Worm (Caenorhabditis elegans) whole organism, mixed stage, embryonic: ENCODE measurements around the gene glt-1.

Experiments used
- blmp-1 ChIP-seq: fragments of 150-350 bp; optimal IDR thresholded peaks from 2 replicates; lab custom pipeline; 2014; ENCODE audit warnings: missing biosample characterization, missing genetic modification characterization
- ceh-43 ChIP-seq: fragments of 200-800 bp; sonication (Bioruptor generic); optimal IDR thresholded peaks from 2 replicates; lab custom pipeline; 2018; ENCODE audit warnings: mild to moderate bottlenecking, missing genetic modification characterization, moderate library complexity, missing compliant biosample characterization
- ceh-83 ChIP-seq: fragments of 200-800 bp; sonication (Bioruptor generic); optimal IDR thresholded peaks from 2 replicates; lab custom pipeline; 2018; ENCODE audit warnings: mild to moderate bottlenecking, missing genetic modification characterization, missing compliant biosample characterization
- elt-3 ChIP-seq: fragments of 150-350 bp; optimal IDR thresholded peaks from 2 replicates; lab custom pipeline; 2014; ENCODE audit warnings: missing biosample characterization, missing genetic modification characterization
- lin-13 ChIP-seq: fragments of 150-350 bp; optimal IDR thresholded peaks from 2 replicates; lab custom pipeline; 2014; ENCODE audit warnings: missing biosample characterization, missing genetic modification characterization
- mep-1 ChIP-seq: fragments of 150-350 bp; optimal IDR thresholded peaks from 2 replicates; lab custom pipeline; 2017; ENCODE audit warnings: missing biosample characterization, missing genetic modification reagents, missing genetic modification characterization, inconsistent platforms
- nhr-237 ChIP-seq: fragments of 150-350 bp; optimal IDR thresholded peaks from 2 replicates; lab custom pipeline; 2014; ENCODE audit warnings: missing biosample characterization, missing genetic modification characterization
- snpc-4 ChIP-seq: fragments of 150-350 bp; optimal IDR thresholded peaks from 2 replicates; lab custom pipeline; 2014; ENCODE audit warnings: missing biosample characterization, missing genetic modification characterization
- tbx-8 ChIP-seq: fragments of 200-800 bp; sonication (Bioruptor generic); optimal IDR thresholded peaks from 2 replicates; lab custom pipeline; 2018; ENCODE audit warnings: mild to moderate bottlenecking, missing genetic modification characterization, moderate library complexity, missing compliant biosample characterization
- ztf-11 ChIP-seq: fragments of 150-350 bp; optimal IDR thresholded peaks from 2 replicates; lab custom pipeline; 2014; ENCODE audit warnings: missing biosample characterization, missing genetic modification characterization

DNA sequence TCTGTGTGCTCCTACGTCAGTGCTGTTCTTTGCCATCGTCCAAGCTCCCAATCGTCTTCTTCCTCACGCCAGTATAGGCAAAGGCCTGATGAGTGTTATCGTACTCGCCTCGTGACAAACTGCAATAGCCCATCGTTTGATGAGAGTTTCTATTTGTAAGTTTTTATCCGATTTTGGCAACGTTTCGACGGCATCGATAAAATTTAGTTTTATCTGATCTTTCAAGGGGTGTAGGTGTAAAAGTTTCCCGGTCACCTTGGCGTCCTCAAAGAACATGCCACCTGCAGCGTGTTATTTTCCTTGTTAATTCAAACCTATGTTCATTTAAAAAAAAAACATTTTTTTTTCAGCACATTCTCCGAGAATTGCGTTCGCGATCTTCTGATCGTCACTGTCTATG lies 51.3 kb downstream of the glt-1 start:
- no peak for TF ChIP-seq ceh-43 (GFP tag; lab: Kevin White, UChicago)
- no peak for TF ChIP-seq mep-1
- TF ChIP-seq ceh-83 (GFP tag; lab: Kevin White, UChicago): no peak
- no peak for TF ChIP-seq blmp-1 (tag; lab: Kevin White, UChicago)
- no peak for TF ChIP-seq ztf-11 (tag; lab: Kevin White, UChicago)
- TF ChIP-seq tbx-8: no peak
- TF ChIP-seq elt-3: no peak
- TF ChIP-seq nhr-237: no peak
- no peak for TF ChIP-seq snpc-4 (tag; lab: Kevin White, UChicago)
- TF ChIP-seq lin-13 (tag; lab: Kevin White, UChicago): no peak
